Worm (Caenorhabditis elegans): ENCODE results near the gene C17C3.9.

The C17C3.9 gene

DNA sequence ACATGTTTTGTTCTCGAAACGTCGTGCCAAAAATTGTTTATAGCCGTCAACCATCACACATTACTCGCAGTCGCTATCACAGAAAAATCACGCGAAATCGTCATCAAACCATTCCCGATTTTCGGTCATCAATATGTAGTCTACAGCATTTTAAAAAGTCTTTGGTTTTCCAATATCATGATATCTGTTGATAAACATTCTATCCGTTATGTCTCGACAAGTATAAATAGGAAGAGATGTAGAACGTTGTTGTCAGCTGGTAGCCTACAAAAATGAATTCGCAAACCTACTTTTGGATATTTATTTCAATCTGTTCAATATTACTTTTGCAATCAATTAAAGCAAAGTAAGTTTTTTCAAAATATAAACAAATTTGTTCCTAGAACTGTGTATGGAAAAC, 35.7 kb downstream of the C17C3.9 start, which contains the start of gene F12A10.1:
TSS of gene F12A10.1 (plus strand) at position 166 of the 400 bp plus-strand sequence.
- TF ChIP-seq ceh-39 (tag; optimal IDR thresholded peaks at IDR 0.05) (no peak), nhr-12 (tag; optimal IDR thresholded peaks at IDR 0.05) (no peak), lsy-2 (tag; optimal IDR thresholded peaks at IDR 0.05) (no peak), lin-13 (tag; optimal IDR thresholded peaks at IDR 0.05) (no peak), zip-8 (tag; optimal IDR thresholded peaks at IDR 0.05) (no peak), pha-4 (tag; optimal IDR thresholded peaks at IDR 0.05) (no peak), M03D4.4 (tag; optimal IDR thresholded peaks at IDR 0.05) (no peak), ceh-43 (GFP tag; optimal IDR thresholded peaks at IDR 0.05) (no peak), ham-2 (GFP tag; optimal IDR thresholded peaks at IDR 0.05) (no peak), nhr-2 (tag; optimal IDR thresholded peaks at IDR 0.05) (no peak), mls-2 (tag; optimal IDR thresholded peaks at IDR 0.05) (no peak)

DNA sequence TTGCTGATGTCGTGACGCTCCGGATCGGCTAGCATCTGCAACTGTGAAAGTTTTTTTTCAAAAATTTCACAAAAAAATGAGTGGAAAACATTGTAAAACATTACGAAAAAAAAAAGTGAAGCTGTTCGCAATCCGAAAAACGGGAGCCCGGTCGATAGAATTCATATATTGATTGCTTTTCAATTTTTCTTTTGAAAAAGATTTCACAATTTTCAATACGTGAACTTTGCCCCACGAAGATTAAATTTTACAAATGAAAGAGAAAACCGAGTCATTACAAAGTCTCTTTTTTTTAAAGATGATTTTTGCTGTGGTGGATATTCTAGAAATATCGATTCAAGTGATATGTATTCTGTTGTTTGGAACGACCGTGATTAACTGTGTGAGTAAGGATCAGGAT, 37.7 kb downstream of the C17C3.9 start, which contains the start of gene F12A10.6:
TSS of gene F12A10.6 (minus strand) at position 101 of the 400 bp plus-strand sequence.
- TF ChIP-seq lin-13 (tag; optimal IDR thresholded peaks at IDR 0.05) (no peak), bed-3 (GFP tag; optimal IDR thresholded peaks at IDR 0.05) (no peak), elt-3 (tag; optimal IDR thresholded peaks at IDR 0.05) (no peak), unc-120 (tag; optimal IDR thresholded peaks at IDR 0.05; ENCODE audit: poor library complexity, severe bottlenecking) (no peak), mep-1 (tag; optimal IDR thresholded peaks at IDR 0.05) (no peak), mab-5 (tag; optimal IDR thresholded peaks at IDR 0.05) (no peak), hlh-1 (tag; optimal IDR thresholded peaks at IDR 0.05) (no peak), sptf-1 (tag; optimal IDR thresholded peaks at IDR 0.05) (no peak), nhr-12 (tag; optimal IDR thresholded peaks at IDR 0.05) (no peak), lin-32 (GFP tag; optimal IDR thresholded peaks at IDR 0.05) (no peak), blmp-1 (tag; optimal IDR thresholded peaks at IDR 0.05) (no peak), pha-4 (tag; optimal IDR thresholded peaks at IDR 0.05) (no peak), ceh-39 (tag; optimal IDR thresholded peaks at IDR 0.05) (no peak), unc-39 (tag; optimal IDR thresholded peaks at IDR 0.05) (no peak), sem-2 (GFP tag; optimal IDR thresholded peaks at IDR 0.05) (no peak), cnd-1 (tag; optimal IDR thresholded peaks at IDR 0.05) (no peak)

DNA sequence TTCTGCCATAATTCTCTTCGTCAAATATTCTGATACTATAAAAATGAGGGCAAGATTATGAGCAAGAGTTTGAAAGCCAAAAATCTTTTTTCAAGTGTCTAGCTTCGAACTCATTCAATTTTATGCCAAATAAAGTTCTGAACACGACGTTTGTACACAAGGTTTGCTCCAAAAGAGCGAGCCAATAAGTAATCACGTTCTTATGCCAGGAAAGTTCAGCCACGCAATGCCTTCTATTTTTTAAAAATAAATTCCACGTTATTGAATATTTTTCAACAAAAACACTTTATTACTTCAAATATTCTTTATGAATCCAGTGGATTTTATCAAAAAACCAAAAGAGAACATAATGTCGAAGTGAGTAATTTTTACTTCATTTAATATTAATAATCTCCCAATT, 44.2 kb downstream of the C17C3.9 start, which contains the start of gene nep-5:
TSS of gene nep-5 (plus strand) at position 301 of the 400 bp plus-strand sequence.
- no peak for TF ChIP-seq ceh-39 (tag; optimal IDR thresholded peaks at IDR 0.05)
- no peak for TF ChIP-seq sptf-1 (tag; optimal IDR thresholded peaks at IDR 0.05)
- TF ChIP-seq tbx-8 (GFP tag; optimal IDR thresholded peaks at IDR 0.05), result no peak
- TF ChIP-seq snpc-4 (tag; optimal IDR thresholded peaks at IDR 0.05), result no peak
- TF ChIP-seq lin-32 (GFP tag; optimal IDR thresholded peaks at IDR 0.05), result no peak
- TF ChIP-seq elt-1 (tag; optimal IDR thresholded peaks at IDR 0.05; ENCODE audit: borderline replicate concordance, insufficient read depth), result no peak
- TF ChIP-seq cnd-1 (tag; optimal IDR thresholded peaks at IDR 0.05), result no peak
- no peak for TF ChIP-seq unc-39 (tag; optimal IDR thresholded peaks at IDR 0.05)
- no peak for TF ChIP-seq mls-2 (tag; optimal IDR thresholded peaks at IDR 0.05)
- TF ChIP-seq ces-1 (GFP tag; optimal IDR thresholded peaks at IDR 0.05), result no peak
- TF ChIP-seq bed-3 (GFP tag; optimal IDR thresholded peaks at IDR 0.05), result no peak
- no peak for TF ChIP-seq sem-2 (GFP tag; optimal IDR thresholded peaks at IDR 0.05)
- TF ChIP-seq nhr-12 (tag; optimal IDR thresholded peaks at IDR 0.05), result no peak
- no peak for TF ChIP-seq lin-13 (tag; optimal IDR thresholded peaks at IDR 0.05)
- no peak for TF ChIP-seq pha-4 (tag; optimal IDR thresholded peaks at IDR 0.05)
- TF ChIP-seq nhr-28 (tag; optimal IDR thresholded peaks at IDR 0.05), result no peak
- TF ChIP-seq flh-1 (GFP tag; optimal IDR thresholded peaks at IDR 0.05), result no peak
- TF ChIP-seq drap-1 (GFP tag; optimal IDR thresholded peaks at IDR 0.05), result no peak
- no peak for TF ChIP-seq lsy-2 (tag; optimal IDR thresholded peaks at IDR 0.05)
- TF ChIP-seq ztf-11 (tag; optimal IDR thresholded peaks at IDR 0.05), result no peak

DNA sequence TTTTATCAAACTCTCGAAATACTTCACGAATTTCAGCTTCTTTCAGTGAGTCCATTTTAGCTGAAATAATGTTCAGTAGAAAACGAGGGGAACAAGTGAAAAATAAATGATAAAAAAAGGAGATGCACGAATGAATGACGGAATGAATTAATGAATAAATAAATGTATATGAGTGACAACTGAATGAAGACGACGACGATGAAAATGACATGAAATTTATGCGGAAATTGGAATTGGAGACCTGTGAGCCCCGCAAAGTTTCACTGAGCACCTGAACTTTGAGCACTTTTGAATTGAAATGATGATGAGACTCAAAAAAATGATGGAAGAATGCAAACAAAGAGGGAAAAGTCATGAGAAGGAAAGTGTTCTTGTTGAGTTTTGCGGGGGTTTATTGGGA, 50.1 kb downstream of the C17C3.9 start, which contains the start of gene cal-8:
TSS of gene cal-8 (minus strand) at position 60 of the 400 bp plus-strand sequence.
- no peak for TF ChIP-seq ham-2 (GFP tag; optimal IDR thresholded peaks at IDR 0.05)
- TF ChIP-seq tbx-8 (GFP tag; optimal IDR thresholded peaks at IDR 0.05), result no peak
- TF ChIP-seq unc-39 (tag; optimal IDR thresholded peaks at IDR 0.05), result no peak
- no peak for TF ChIP-seq nhr-2 (tag; optimal IDR thresholded peaks at IDR 0.05)
- no peak for TF ChIP-seq cnd-1 (tag; optimal IDR thresholded peaks at IDR 0.05)
- no peak for TF ChIP-seq ceh-43 (GFP tag; optimal IDR thresholded peaks at IDR 0.05)
- TF ChIP-seq lin-32 (GFP tag; optimal IDR thresholded peaks at IDR 0.05), result no peak
- TF ChIP-seq lsy-2 (tag; optimal IDR thresholded peaks at IDR 0.05), result no peak
- no peak for TF ChIP-seq mab-5 (tag; optimal IDR thresholded peaks at IDR 0.05)
- TF ChIP-seq elt-1 (tag; optimal IDR thresholded peaks at IDR 0.05; ENCODE audit: borderline replicate concordance, insufficient read depth), result no peak
- no peak for TF ChIP-seq pha-4 (tag; optimal IDR thresholded peaks at IDR 0.05)
- TF ChIP-seq nhr-76 (tag; optimal IDR thresholded peaks at IDR 0.05), result no peak
- no peak for TF ChIP-seq snpc-4 (tag; optimal IDR thresholded peaks at IDR 0.05)
- TF ChIP-seq zip-8 (tag; optimal IDR thresholded peaks at IDR 0.05), result no peak
